Worm (Caenorhabditis elegans) whole organism, early embryonic: ENCODE measurements around the gene H12I13.1.

Experiments used
- B0310.2 ChIP-seq: sonication (generic microtip); optimal IDR thresholded peaks from 2 replicates; lab custom pipeline; 2016; ENCODE audit warnings: mild to moderate bottlenecking, missing genetic modification characterization, missing compliant biosample characterization
- F13C5.2 ChIP-seq: sonication (generic microtip); optimal IDR thresholded peaks from 2 replicates; lab custom pipeline; 2017; ENCODE audit warnings: mild to moderate bottlenecking, missing genetic modification characterization, inconsistent platforms, missing compliant biosample characterization
- aly-1 ChIP-seq: sonication (generic microtip); optimal IDR thresholded peaks from 2 replicates; lab custom pipeline; 2016; ENCODE audit warnings: missing genetic modification characterization, missing compliant biosample characterization
- ama-1 ChIP-seq: fragments of 150-350 bp; optimal IDR thresholded peaks from 2 replicates; lab custom pipeline; 2014
- ceh-13 ChIP-seq: fragments of 200-800 bp; sonication (Bioruptor generic); optimal IDR thresholded peaks from 2 replicates; lab custom pipeline; 2018; ENCODE audit warnings: mild to moderate bottlenecking, missing genetic modification characterization, missing compliant biosample characterization
- ceh-36 ChIP-seq: sonication (generic microtip); optimal IDR thresholded peaks from 2 replicates; lab custom pipeline; 2016; ENCODE audit warnings: missing genetic modification characterization, inconsistent platforms, missing compliant biosample characterization
- ets-7 ChIP-seq: sonication (generic microtip); optimal IDR thresholded peaks from 2 replicates; lab custom pipeline; 2016; ENCODE audit warnings: missing genotype, missing genetic modification characterization, missing compliant biosample characterization
- flt-1 ChIP-seq: fragments of 200-800 bp; sonication (Bioruptor generic); IDR thresholded peaks from 2 replicates; pipeline ENCODE4 v1.3.6; 2022; ENCODE audit warnings: missing genetic modification characterization, missing compliant biosample characterization
- hmbx-1 ChIP-seq: sonication (generic microtip); optimal IDR thresholded peaks from 2 replicates; lab custom pipeline; 2016; ENCODE audit warnings: mild to moderate bottlenecking, missing genetic modification characterization, missing compliant biosample characterization
- hmg-4 ChIP-seq: fragments of 200-800 bp; sonication (Bioruptor generic); optimal IDR thresholded peaks from 2 replicates; lab custom pipeline; 2018; ENCODE audit warnings: mild to moderate bottlenecking, missing genetic modification characterization, missing compliant biosample characterization
- hnd-1 ChIP-seq: sonication (generic microtip); optimal IDR thresholded peaks from 2 replicates; lab custom pipeline; 2016; ENCODE audit warnings: missing genetic modification characterization, missing compliant biosample characterization
- pes-1 ChIP-seq: fragments of 200-800 bp; sonication (Bioruptor generic); IDR thresholded peaks from 2 replicates; pipeline ENCODE4 v1.3.6; 2022; ENCODE audit warnings: missing genetic modification reagents, missing genetic modification characterization, missing compliant biosample characterization
- scrt-1 ChIP-seq: fragments of 200-800 bp; sonication (Bioruptor generic); IDR thresholded peaks from 2 replicates; pipeline ENCODE4 v1.3.6; 2022; ENCODE audit warnings: missing genetic modification characterization, missing compliant biosample characterization
- sea-1 ChIP-seq: fragments of 200-800 bp; sonication (Bioruptor generic); conservative IDR thresholded peaks from 2 replicates; pipeline ENCODE4 v1.3.6; 2022; ENCODE audit warnings: missing genetic modification characterization, missing compliant biosample characterization
- tbx-11 ChIP-seq: fragments of 200-800 bp; sonication (Bioruptor generic); IDR thresholded peaks from 2 replicates; pipeline ENCODE4 v1.3.6; 2022; ENCODE audit warnings: missing genetic modification characterization, missing compliant biosample characterization
- tbx-37 ChIP-seq: fragments of 200-800 bp; sonication (Bioruptor generic); conservative IDR thresholded peaks from 2 replicates; pipeline ENCODE4 v1.3.6; 2022; ENCODE audit warnings: missing genetic modification reagents, missing genetic modification characterization, missing compliant biosample characterization
- tra-4 ChIP-seq: sonication (generic microtip); optimal IDR thresholded peaks from 2 replicates; lab custom pipeline; 2017; ENCODE audit warnings: missing genetic modification characterization, missing compliant biosample characterization

The H12I13.1 gene

DNA sequence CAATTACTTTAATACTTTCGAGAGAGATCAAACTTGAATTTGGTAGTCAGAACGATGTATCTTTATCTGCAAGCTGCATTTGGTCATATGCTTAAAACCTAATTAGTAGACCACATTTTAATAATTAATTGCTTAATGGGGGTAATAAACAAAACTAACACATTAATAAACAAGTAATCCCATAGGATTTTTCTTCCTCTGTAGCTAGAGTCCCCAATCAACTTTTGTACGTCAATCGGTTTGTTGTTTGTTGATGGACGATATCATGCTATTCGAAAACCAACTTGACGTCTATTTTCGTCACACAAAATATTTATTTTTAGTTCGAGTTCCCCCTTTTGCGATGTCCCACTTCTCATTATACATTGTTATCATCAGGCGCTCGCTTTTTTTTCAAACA lies 34.5 kb upstream of the H12I13.1 start:
- TF ChIP-seq scrt-1 (no peak), ceh-13 (GFP tag; lab: Kevin White, UChicago) (no peak), pes-1 (no peak), ceh-36 (no peak), hmbx-1 (tag; lab: Kevin White, UChicago) (no peak), aly-1 (tag; lab: Kevin White, UChicago) (no peak), hmg-4 (GFP tag; lab: Kevin White, UChicago) (no peak), flt-1 (GFP tag; lab: Robert Waterston, UW) (no peak), tbx-11 (no peak), B0310.2 (no peak), tra-4 (tag; lab: Kevin White, UChicago) (no peak), sea-1 (GFP tag; lab: Robert Waterston, UW) (no peak), ama-1 (lab: Kevin White, UChicago) (no peak), ets-7 (no peak), tbx-37 (GFP tag; lab: Robert Waterston, UW) (no peak), hnd-1 (tag; lab: Kevin White, UChicago) (no peak), F13C5.2 (tag; lab: Kevin White, UChicago) (no peak)

DNA sequence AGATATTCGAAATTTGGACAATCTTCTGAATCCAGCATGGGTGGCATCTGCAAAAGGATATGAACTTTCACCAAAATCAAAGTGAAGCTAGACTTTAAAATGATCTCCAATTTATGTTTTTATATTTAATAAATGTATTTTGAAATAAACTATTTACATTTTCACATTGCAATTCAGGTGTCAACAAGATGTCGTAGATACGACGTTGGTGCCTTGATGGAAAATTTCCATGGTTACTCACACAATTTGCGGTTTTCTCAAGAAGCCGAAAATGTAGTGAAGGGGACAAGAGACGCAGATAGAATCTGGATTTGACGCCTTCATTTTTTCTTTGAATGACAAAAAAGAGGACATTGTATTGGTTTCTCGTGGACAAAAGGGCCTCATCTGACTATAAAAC lies 32.5 kb upstream of the H12I13.1 start, which contains the start of gene rgs-3:
TSS of gene rgs-3 (plus strand) at position 301 of the 400 bp plus-strand sequence.
- TF ChIP-seq sea-1 (GFP tag; lab: Robert Waterston, UW), result no peak
- TF ChIP-seq hnd-1 (tag; lab: Kevin White, UChicago), result no peak

DNA sequence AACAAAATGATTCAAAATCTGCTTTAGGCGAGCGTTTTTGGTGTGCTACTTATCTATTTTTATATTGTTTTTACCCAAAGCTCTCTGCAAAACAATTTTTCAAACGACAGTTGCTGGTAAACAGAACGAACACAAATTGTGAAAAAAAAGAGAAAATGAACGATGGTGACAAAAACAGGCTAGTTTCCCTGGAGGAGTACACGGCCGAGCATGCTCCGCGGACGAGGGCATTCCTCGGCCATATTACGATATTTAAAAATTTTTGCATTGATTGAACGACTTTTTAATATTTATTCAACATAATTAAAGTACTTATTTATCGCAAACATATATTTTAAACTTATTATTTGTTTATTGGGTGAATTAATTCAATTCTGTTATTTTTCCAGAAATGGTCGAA lies 30.5 kb upstream of the H12I13.1 start, which contains the start of the genes tpp-2 and rbbp-5:
TSS of gene tpp-2 (minus strand) at position 157 of the 400 bp plus-strand sequence.
TSS of gene rbbp-5 (plus strand) at position 390 of the 400 bp plus-strand sequence.
- peak; percentile 57; the same call in 1 of the 2 replicates for TF ChIP-seq tbx-37 (GFP tag; lab: Robert Waterston, UW)
- no peak for TF ChIP-seq tbx-11
- TF ChIP-seq scrt-1, result no peak

DNA sequence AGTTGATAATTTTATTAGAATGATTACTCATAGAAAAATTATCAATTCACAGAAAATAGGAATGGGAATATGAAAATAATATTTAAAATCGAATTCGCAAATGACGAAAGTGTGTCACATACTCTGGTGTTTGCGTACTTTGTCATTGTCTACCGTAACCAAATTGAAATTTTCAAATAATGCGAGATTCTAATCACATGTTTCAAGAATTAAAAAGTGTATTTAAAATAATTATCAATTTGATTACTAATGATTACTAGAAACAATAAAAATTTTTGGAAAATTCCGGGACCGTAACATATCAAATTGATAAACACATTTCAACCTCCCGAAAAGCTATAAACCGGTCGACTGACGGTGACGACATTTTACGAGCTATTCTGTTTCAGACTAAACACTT lies 24.4 kb upstream of the H12I13.1 start, which contains the start of the genes fbf-2 and nspg-3:
TSS of gene fbf-2 (minus strand) at position 101 of the 400 bp plus-strand sequence.
TSS of gene nspg-3 (plus strand) at position 388 of the 400 bp plus-strand sequence.
- TF ChIP-seq flt-1 (GFP tag; lab: Robert Waterston, UW) (no peak), hmg-4 (GFP tag; lab: Kevin White, UChicago) (no peak), tbx-37 (GFP tag; lab: Robert Waterston, UW) (no peak), F13C5.2 (tag; lab: Kevin White, UChicago) (no peak), pes-1 (no peak), ceh-36 (no peak), sea-1 (GFP tag; lab: Robert Waterston, UW) (no peak), tbx-11 (no peak), aly-1 (tag; lab: Kevin White, UChicago) (no peak), B0310.2 (no peak), tra-4 (tag; lab: Kevin White, UChicago) (no peak), hmbx-1 (tag; lab: Kevin White, UChicago) (no peak), ceh-13 (GFP tag; lab: Kevin White, UChicago) (no peak), ama-1 (lab: Kevin White, UChicago) (no peak), scrt-1 (no peak), hnd-1 (tag; lab: Kevin White, UChicago) (no peak), ets-7 (no peak)

DNA sequence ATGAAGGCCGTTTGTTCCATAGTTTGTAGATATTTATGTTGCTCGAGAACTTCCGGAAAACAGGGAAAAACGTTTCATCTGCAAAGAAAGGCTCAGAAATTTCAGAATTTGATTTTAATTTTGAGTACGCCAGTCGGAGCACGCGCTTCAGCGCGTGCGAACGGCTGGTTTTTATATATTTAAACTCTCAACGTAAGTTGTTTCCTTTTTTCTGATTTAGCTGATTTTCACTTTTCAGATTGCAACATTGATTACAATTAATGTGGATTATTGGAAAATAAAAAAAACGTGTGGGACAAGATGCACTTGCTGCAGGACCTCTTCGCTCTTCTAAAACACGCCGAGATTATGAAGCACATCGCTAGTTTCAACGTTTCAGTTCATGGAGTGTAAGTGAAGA lies 15.7 kb upstream of the H12I13.1 start, which contains the start of gene F21H12.3:
TSS of gene F21H12.3 (plus strand) at position 301 of the 400 bp plus-strand sequence.
- TF ChIP-seq tbx-37 (GFP tag; lab: Robert Waterston, UW), result no peak
- no peak for TF ChIP-seq ceh-36

DNA sequence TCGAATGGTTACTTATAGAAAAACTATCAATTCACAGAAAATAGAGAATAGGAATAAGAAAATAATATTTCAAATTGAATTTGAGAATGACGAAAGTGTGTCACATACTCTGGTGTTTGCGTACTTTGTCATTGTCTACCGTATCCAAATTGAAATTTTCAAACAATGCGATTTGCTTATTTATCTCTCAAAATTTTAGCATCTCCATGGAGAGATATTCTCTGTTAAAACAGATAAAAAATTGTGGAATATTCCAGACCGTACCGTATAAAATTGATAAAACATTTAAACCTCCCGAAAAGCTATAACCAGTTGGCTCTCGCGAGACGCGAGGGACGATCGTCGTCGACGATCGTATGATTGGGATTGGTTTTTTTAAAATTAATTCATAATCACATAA lies 13.8 kb upstream of the H12I13.1 start, which contains the start of gene fbf-1:
TSS of gene fbf-1 (minus strand) at position 101 of the 400 bp plus-strand sequence.
- TF ChIP-seq ceh-36 (no peak), F13C5.2 (tag; lab: Kevin White, UChicago) (no peak), ceh-13 (GFP tag; lab: Kevin White, UChicago) (no peak), sea-1 (GFP tag; lab: Robert Waterston, UW) (no peak), aly-1 (tag; lab: Kevin White, UChicago) (no peak), tbx-37 (GFP tag; lab: Robert Waterston, UW) (no peak), flt-1 (GFP tag; lab: Robert Waterston, UW) (no peak), tra-4 (tag; lab: Kevin White, UChicago) (no peak), pes-1 (no peak), hmbx-1 (tag; lab: Kevin White, UChicago) (no peak), scrt-1 (no peak), B0310.2 (no peak), hmg-4 (GFP tag; lab: Kevin White, UChicago) (no peak), ets-7 (no peak)

DNA sequence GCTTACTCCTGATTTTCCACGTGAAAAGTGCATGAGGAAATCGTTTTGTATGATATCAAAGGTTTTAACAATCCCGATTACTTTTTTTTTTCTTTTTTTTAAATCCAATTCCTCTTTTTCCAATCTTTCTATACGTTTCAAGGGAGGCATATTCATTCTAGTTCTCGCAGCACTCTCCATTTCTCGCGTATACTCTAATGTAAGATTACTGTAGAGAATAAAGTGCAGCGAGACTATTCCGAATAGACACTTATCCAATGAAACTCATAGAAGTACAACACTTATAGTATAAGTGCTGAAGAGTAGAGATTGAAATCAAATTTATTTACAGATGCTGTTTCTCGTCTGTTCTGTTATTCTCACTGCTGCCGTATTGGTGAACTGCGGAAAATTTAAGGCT lies 10.6 kb upstream of the H12I13.1 start, which contains the start of gene H12I13.6:
TSS of gene H12I13.6 (plus strand) at position 301 of the 400 bp plus-strand sequence.
- TF ChIP-seq sea-1 (GFP tag; lab: Robert Waterston, UW) (no peak), F13C5.2 (tag; lab: Kevin White, UChicago) (no peak), ets-7 (no peak), hmg-4 (GFP tag; lab: Kevin White, UChicago) (no peak), tbx-37 (GFP tag; lab: Robert Waterston, UW) (no peak), pes-1 (no peak), ceh-13 (GFP tag; lab: Kevin White, UChicago) (no peak), scrt-1 (no peak), ama-1 (lab: Kevin White, UChicago) (no peak), flt-1 (GFP tag; lab: Robert Waterston, UW) (no peak), hnd-1 (tag; lab: Kevin White, UChicago) (no peak), hmbx-1 (tag; lab: Kevin White, UChicago) (no peak), ceh-36 (no peak), tbx-11 (no peak), aly-1 (tag; lab: Kevin White, UChicago) (no peak), B0310.2 (no peak), tra-4 (tag; lab: Kevin White, UChicago) (no peak)
